Worm (Caenorhabditis elegans): ENCODE measurements around the gene srbc-60.

Gene srbc-60

ce11 chrV:738770-739169 is 41.3 kb upstream of the srbc-60 start, which contains the start of gene srj-24:
TSS of gene srj-24 (minus strand) at chrV:738870.
- no peak for TF ChIP-seq pha-4 (tag; optimal IDR thresholded peaks at IDR 0.05)

- TF ChIP-seq dpff-1 (tag; optimal IDR thresholded peaks at IDR 0.05) (no peak), ztf-22 (GFP tag; optimal IDR thresholded peaks at IDR 0.05) (no peak), nfya-2 (GFP tag; IDR thresholded peaks at IDR 0.05) (no peak), snpc-1.3 (tag; optimal IDR thresholded peaks at IDR 0.05; ENCODE audit: insufficient read depth) (no peak), nhr-120 (GFP tag; IDR thresholded peaks at IDR 0.05) (no peak)
Observed at ce11 chrV:741820-742219, 38.3 kb upstream of the srbc-60 start, which contains the start of gene C05E4.7. TSS of gene C05E4.7 (plus strand) at chrV:742120.

ce11 chrV:743348-743747 is 36.8 kb upstream of the srbc-60 start, which contains the start of gene str-134:
TSS of gene str-134 (plus strand) at chrV:743648.
- no peak for TF ChIP-seq madf-8 (GFP tag; conservative IDR thresholded peaks at IDR 0.05)
- TF ChIP-seq mel-28 (tag; optimal IDR thresholded peaks at IDR 0.05; ENCODE audit: borderline replicate concordance): no peak
- no peak for TF ChIP-seq tlf-1 (GFP tag; optimal IDR thresholded peaks at IDR 0.05)
- TF ChIP-seq ccch-3 (GFP tag; optimal IDR thresholded peaks at IDR 0.05): no peak
- TF ChIP-seq ceh-58 (GFP tag; IDR thresholded peaks at IDR 0.05): no peak
- no peak for TF ChIP-seq attf-5 (GFP tag; optimal IDR thresholded peaks at IDR 0.05)
- no peak for TF ChIP-seq madf-10 (tag; optimal IDR thresholded peaks at IDR 0.05)
- no peak for TF ChIP-seq xnd-1 (tag; optimal IDR thresholded peaks at IDR 0.05)
- no peak for TF ChIP-seq sdz-38 (tag; optimal IDR thresholded peaks at IDR 0.05)
- TF ChIP-seq snpc-4 (GFP tag; optimal IDR thresholded peaks at IDR 0.05): no peak
- no peak for TF ChIP-seq snpc-4 (tag; optimal IDR thresholded peaks at IDR 0.05)
- no peak for TF ChIP-seq hmg-20 (GFP tag; IDR thresholded peaks at IDR 0.05)
- no peak for TF ChIP-seq F52B5.7 (tag; optimal IDR thresholded peaks at IDR 0.05)
- no peak for TF ChIP-seq ztf-22 (GFP tag; optimal IDR thresholded peaks at IDR 0.05)
- no peak for TF ChIP-seq nfya-1 (tag; optimal IDR thresholded peaks at IDR 0.05; ENCODE audit: borderline replicate concordance, insufficient read depth)
- no peak for TF ChIP-seq ceh-91 (GFP tag; IDR thresholded peaks at IDR 0.05)
- no peak for TF ChIP-seq lsl-1 (GFP tag; optimal IDR thresholded peaks at IDR 0.05)

ce11 chrV:748044-748443 is 32.1 kb upstream of the srbc-60 start, which contains the start of gene sri-4:
TSS of gene sri-4 (plus strand) at chrV:748344.
- no peak for TF ChIP-seq lsy-27 (tag; optimal IDR thresholded peaks at IDR 0.05; ENCODE audit: borderline replicate concordance, insufficient read depth)
- no peak for TF ChIP-seq madf-6 (GFP tag; IDR thresholded peaks at IDR 0.05)
- TF ChIP-seq let-526 (GFP tag; IDR thresholded peaks at IDR 0.05): no peak
- no peak for TF ChIP-seq lin-40 (tag; optimal IDR thresholded peaks at IDR 0.05)
- TF ChIP-seq ztf-26 (tag; optimal IDR thresholded peaks at IDR 0.05): no peak
- no peak for TF ChIP-seq hlh-12 (tag; optimal IDR thresholded peaks at IDR 0.05)
- no peak for TF ChIP-seq bed-1 (GFP tag; IDR thresholded peaks at IDR 0.05)
- TF ChIP-seq mcd-1 (GFP tag; IDR thresholded peaks at IDR 0.05): no peak
- TF ChIP-seq hsf-1 (GFP tag; IDR thresholded peaks at IDR 0.05): no peak
- no peak for TF ChIP-seq sptf-2 (GFP tag; optimal IDR thresholded peaks at IDR 0.05)
- no peak for TF ChIP-seq snpc-1.3 (tag; optimal IDR thresholded peaks at IDR 0.05; ENCODE audit: insufficient read depth)
- no peak for TF ChIP-seq egrh-3 (GFP tag; IDR thresholded peaks at IDR 0.05)
- TF ChIP-seq mel-28 (tag; optimal IDR thresholded peaks at IDR 0.05; ENCODE audit: borderline replicate concordance): no peak
- TF ChIP-seq F22D6.2 (tag; optimal IDR thresholded peaks at IDR 0.05): no peak

All from whole organism, young adult.